Worm (Caenorhabditis elegans) whole organism, young adult: Measurements from ENCODE around the gene rps-24.
A peak's percentile ranks its signal among the peaks of the same experiment; 100 is the strongest.

ENCODE experiments used
- F22D6.2 ChIP-seq: sonication (generic microtip); optimal IDR thresholded peaks from 2 replicates; lab custom pipeline; 2016; ENCODE audit warnings: mild to moderate bottlenecking, missing genetic modification characterization, missing compliant biosample characterization
- F23B12.7 ChIP-seq: sonication (generic microtip); optimal IDR thresholded peaks from 2 replicates; lab custom pipeline; 2017; ENCODE audit warnings: missing genetic modification characterization, mild to moderate bottlenecking, missing compliant biosample characterization, antibody characterized with exemption, moderate library complexity; ENCODE audit not compliant: insufficient read depth
- F33H1.4 ChIP-seq: fragments of 200-800 bp; sonication (Bioruptor generic); IDR thresholded peaks from 2 replicates; pipeline ENCODE4 v1.3.6; 2022; ENCODE audit warnings: missing genetic modification reagents, missing genetic modification characterization, missing compliant biosample characterization
- F39B2.1 ChIP-seq: fragments of 200-800 bp; sonication (Bioruptor generic); IDR thresholded peaks from 2 replicates; pipeline ENCODE4 v1.3.6; 2022; ENCODE audit warnings: missing genetic modification reagents, missing genetic modification characterization, missing compliant biosample characterization
- F57C9.4 ChIP-seq: sonication (generic microtip); optimal IDR thresholded peaks from 2 replicates; lab custom pipeline; 2017; ENCODE audit warnings: mild to moderate bottlenecking, missing genetic modification characterization, missing compliant biosample characterization
- T07F8.4 ChIP-seq: sonication (generic microtip); optimal IDR thresholded peaks from 2 replicates; lab custom pipeline; 2016; ENCODE audit warnings: mild to moderate bottlenecking, missing genetic modification characterization, moderate library complexity, missing compliant biosample characterization
- T26A5.8 ChIP-seq: sonication (generic microtip); optimal IDR thresholded peaks from 2 replicates; lab custom pipeline; 2016; ENCODE audit warnings: missing genetic modification characterization, missing compliant biosample characterization
- ama-1 ChIP-seq, 3 experiments: fragments of 150-350 bp in 1 of 3; sonication (generic microtip) in 2 of 3; optimal IDR thresholded peaks; 2 replicates each; lab custom pipeline; 2014 to 2018; ENCODE audit warnings: missing biosample characterization in 2 of 3, missing genetic modification characterization in 2 of 3, missing genetic modification reagents in 2 of 3
- aptf-2 ChIP-seq: fragments of 200-800 bp; sonication (Bioruptor generic); conservative IDR thresholded peaks from 2 replicates; pipeline ENCODE4 v1.3.6; 2022; ENCODE audit warnings: missing genetic modification reagents, missing genetic modification characterization, missing compliant biosample characterization
- atf-7 ChIP-seq: sonication (generic microtip); optimal IDR thresholded peaks from 2 replicates; lab custom pipeline; 2017; ENCODE audit warnings: mild to moderate bottlenecking, missing genetic modification characterization, missing compliant biosample characterization
- athp-1 ChIP-seq: sonication (generic microtip); optimal IDR thresholded peaks from 2 replicates; lab custom pipeline; 2017; ENCODE audit warnings: mild to moderate bottlenecking, missing genetic modification characterization, missing compliant biosample characterization
- bed-2 ChIP-seq: fragments of 200-800 bp; sonication (Bioruptor generic); IDR thresholded peaks from 2 replicates; pipeline ENCODE4 v1.3.6; 2022; ENCODE audit warnings: missing genetic modification reagents, missing genetic modification characterization, missing compliant biosample characterization
- ccch-3 ChIP-seq: fragments of 200-800 bp; sonication (Bioruptor generic); optimal IDR thresholded peaks from 2 replicates; lab custom pipeline; 2018; ENCODE audit warnings: mild to moderate bottlenecking, missing genetic modification characterization, missing compliant biosample characterization
- ceh-100 ChIP-seq: fragments of 200-800 bp; sonication (Bioruptor generic); IDR thresholded peaks from 2 replicates; pipeline ENCODE4 v1.3.6; 2022; ENCODE audit warnings: missing genetic modification reagents, missing genetic modification characterization, missing compliant biosample characterization
- ceh-79 ChIP-seq: sonication (generic microtip); optimal IDR thresholded peaks from 2 replicates; lab custom pipeline; 2017; ENCODE audit warnings: mild to moderate bottlenecking, missing genetic modification characterization, missing compliant biosample characterization
- egl-18 ChIP-seq: fragments of 200-800 bp; sonication (Bioruptor generic); IDR thresholded peaks from 2 replicates; pipeline ENCODE4 v1.3.6; 2022; ENCODE audit warnings: missing genetic modification reagents, missing genetic modification characterization, missing compliant biosample characterization
- ekl-4 ChIP-seq: fragments of 200-800 bp; sonication (Bioruptor generic); IDR thresholded peaks from 2 replicates; pipeline ENCODE4 v1.3.6; 2022; ENCODE audit warnings: missing genetic modification reagents, missing genetic modification characterization, missing compliant biosample characterization
- ets-4 ChIP-seq: fragments of 200-800 bp; sonication (Bioruptor generic); optimal IDR thresholded peaks from 2 replicates; lab custom pipeline; 2018; ENCODE audit warnings: mild to moderate bottlenecking, missing genetic modification characterization, missing compliant biosample characterization
- him-1 ChIP-seq: sonication (generic microtip); optimal IDR thresholded peaks from 2 replicates; lab custom pipeline; 2016; ENCODE audit warnings: missing genotype, missing genetic modification reagents, missing genetic modification characterization, missing compliant biosample characterization
- hmg-1.2 ChIP-seq: fragments of 200-800 bp; sonication (Bioruptor generic); IDR thresholded peaks from 2 replicates; pipeline ENCODE4 v1.3.6; 2022; ENCODE audit warnings: missing genetic modification reagents, missing genetic modification characterization, missing compliant biosample characterization
- hrde-1 ChIP-seq: sonication (generic microtip); optimal IDR thresholded peaks from 2 replicates; lab custom pipeline; 2016; ENCODE audit warnings: missing genetic modification characterization, mild to moderate bottlenecking, missing compliant biosample characterization, moderate library complexity, missing genotype, missing genetic modification reagents, borderline replicate concordance
- hsf-1 ChIP-seq: fragments of 200-800 bp; sonication (Bioruptor generic); IDR thresholded peaks from 2 replicates; pipeline ENCODE4 v1.3.6; 2022; ENCODE audit warnings: missing genetic modification reagents, missing genetic modification characterization, missing compliant biosample characterization
- let-607 ChIP-seq, 2 experiments: fragments of 200-800 bp in 1 of 2; sonication (Bioruptor generic) in 1 of 2; sonication (generic microtip) in 1 of 2; optimal IDR thresholded peaks; 2 replicates each; lab custom pipeline; 2016 to 2018; ENCODE audit warnings: mild to moderate bottlenecking in 2 of 2, missing compliant biosample characterization in 2 of 2, missing genetic modification characterization in 2 of 2, moderate library complexity in 2 of 2, missing genotype in 1 of 2
- lin-40 ChIP-seq: sonication (generic microtip); optimal IDR thresholded peaks from 2 replicates; lab custom pipeline; 2016; ENCODE audit warnings: missing genetic modification characterization, mild to moderate bottlenecking, missing compliant biosample characterization, missing genotype, missing genetic modification reagents
- lsy-27 ChIP-seq: sonication (generic microtip); optimal IDR thresholded peaks from 2 replicates; lab custom pipeline; 2017; ENCODE audit warnings: missing genetic modification characterization, mild to moderate bottlenecking, missing compliant biosample characterization, antibody characterized with exemption, missing genotype, borderline replicate concordance; ENCODE audit not compliant: insufficient read depth
- madf-3 ChIP-seq: fragments of 200-800 bp; sonication (Bioruptor generic); IDR thresholded peaks from 2 replicates; pipeline ENCODE4 v1.3.6; 2022; ENCODE audit warnings: missing genetic modification reagents, missing genetic modification characterization, missing compliant biosample characterization
- mcd-1 ChIP-seq: fragments of 200-800 bp; sonication (Bioruptor generic); IDR thresholded peaks from 2 replicates; pipeline ENCODE4 v1.3.6; 2022; ENCODE audit warnings: missing genetic modification reagents, missing genetic modification characterization, missing compliant biosample characterization
- mes-4 ChIP-seq: sonication (generic microtip); optimal IDR thresholded peaks from 2 replicates; lab custom pipeline; 2016; ENCODE audit warnings: missing genotype, missing genetic modification characterization, missing compliant biosample characterization
- nfya-1 ChIP-seq: sonication (generic microtip); optimal IDR thresholded peaks from 2 replicates; lab custom pipeline; 2017; ENCODE audit warnings: antibody characterized with exemption, missing compliant biosample characterization, missing genetic modification characterization, borderline replicate concordance; ENCODE audit not compliant: insufficient read depth
- nfya-2 ChIP-seq: fragments of 200-800 bp; sonication (Bioruptor generic); IDR thresholded peaks from 2 replicates; pipeline ENCODE4 v1.3.6; 2022; ENCODE audit warnings: missing genetic modification reagents, missing genetic modification characterization, missing compliant biosample characterization
- nfyb-1 ChIP-seq: fragments of 200-800 bp; sonication (Bioruptor generic); IDR thresholded peaks from 2 replicates; pipeline ENCODE4 v1.3.6; 2022; ENCODE audit warnings: missing genetic modification reagents, missing genetic modification characterization, missing compliant biosample characterization
- nhr-120 ChIP-seq: fragments of 200-800 bp; sonication (Bioruptor generic); IDR thresholded peaks from 2 replicates; pipeline ENCODE4 v1.3.6; 2022; ENCODE audit warnings: missing genetic modification characterization, missing compliant biosample characterization
- nhr-179 ChIP-seq: sonication (generic microtip); optimal IDR thresholded peaks from 2 replicates; lab custom pipeline; 2016; ENCODE audit warnings: mild to moderate bottlenecking, missing genetic modification characterization, missing compliant biosample characterization
- pha-4 ChIP-seq: fragments of 150-350 bp; sonication (generic microtip); optimal IDR thresholded peaks from 2 replicates; lab custom pipeline; 2014; ENCODE audit warnings: missing biosample characterization, missing genetic modification reagents, missing genetic modification characterization
- rcor-1 ChIP-seq: fragments of 200-800 bp; sonication (Bioruptor generic); IDR thresholded peaks from 2 replicates; pipeline ENCODE4 v1.3.6; 2022; ENCODE audit warnings: missing genetic modification reagents, missing genetic modification characterization, missing compliant biosample characterization
- rpc-1 ChIP-seq, 2 experiments: fragments of 150-350 bp in 1 of 2; sonication (generic microtip) in 1 of 2; optimal IDR thresholded peaks; 2 replicates each; lab custom pipeline; 2014 to 2018; ENCODE audit warnings: missing biosample characterization in 1 of 2, missing genetic modification characterization in 1 of 2, missing genetic modification reagents in 1 of 2, missing genotype in 1 of 2
- sdz-38 ChIP-seq: sonication (generic microtip); optimal IDR thresholded peaks from 2 replicates; lab custom pipeline; 2016; ENCODE audit warnings: missing genotype, missing genetic modification characterization, missing compliant biosample characterization
- sea-2 ChIP-seq: fragments of 200-800 bp; sonication (Bioruptor generic); IDR thresholded peaks from 2 replicates; pipeline ENCODE4 v1.3.6; 2022; ENCODE audit warnings: missing genetic modification characterization, missing compliant biosample characterization
- snpc-3.4 ChIP-seq: sonication (generic microtip); optimal IDR thresholded peaks from 2 replicates; lab custom pipeline; 2017; ENCODE audit warnings: missing genetic modification characterization, mild to moderate bottlenecking, missing compliant biosample characterization, antibody characterized with exemption, moderate library complexity, missing genotype, missing genetic modification reagents
- somi-1 ChIP-seq: fragments of 200-800 bp; sonication (Bioruptor generic); optimal IDR thresholded peaks from 2 replicates; lab custom pipeline; 2018; ENCODE audit warnings: mild to moderate bottlenecking, missing genetic modification characterization, missing compliant biosample characterization
- sptf-2 ChIP-seq: fragments of 200-800 bp; sonication (Bioruptor generic); optimal IDR thresholded peaks from 2 replicates; lab custom pipeline; 2018; ENCODE audit warnings: mild to moderate bottlenecking, missing genetic modification characterization, missing compliant biosample characterization
- tlf-1 ChIP-seq: fragments of 200-800 bp; sonication (Bioruptor generic); optimal IDR thresholded peaks from 2 replicates; lab custom pipeline; 2018; ENCODE audit warnings: mild to moderate bottlenecking, missing genetic modification characterization, missing compliant biosample characterization
- xnd-1 ChIP-seq: sonication (generic microtip); optimal IDR thresholded peaks from 2 replicates; lab custom pipeline; 2016; ENCODE audit warnings: missing genotype, missing genetic modification reagents, missing genetic modification characterization, missing compliant biosample characterization
- zim-3 ChIP-seq: sonication (generic microtip); optimal IDR thresholded peaks from 2 replicates; lab custom pipeline; 2017; ENCODE audit warnings: mild to moderate bottlenecking, missing genetic modification characterization, moderate library complexity, missing compliant biosample characterization
- ztf-3 ChIP-seq: fragments of 200-800 bp; sonication (Bioruptor generic); optimal IDR thresholded peaks from 2 replicates; lab custom pipeline; 2018; ENCODE audit warnings: mild to moderate bottlenecking, missing genetic modification characterization, missing compliant biosample characterization
- ztf-6 ChIP-seq: fragments of 200-800 bp; sonication (Bioruptor generic); IDR thresholded peaks from 2 replicates; pipeline ENCODE4 v1.3.6; 2022; ENCODE audit warnings: missing genetic modification reagents, missing genetic modification characterization, missing compliant biosample characterization

rps-24 gene

ce11 chrIV:427100-427908 lies 41.6 kb downstream of the rps-24 start:
- TF ChIP-seq sptf-2 (GFP tag; lab: Kevin White, UChicago) (no peak), ekl-4 (GFP tag; lab: Robert Waterston, UW) (peak; percentile 67; the same call in 1 of the 2 replicates), ccch-3 (GFP tag; lab: Kevin White, UChicago) (no peak), rcor-1 (GFP tag; lab: Robert Waterston, UW) (peak; percentile 68), athp-1 (tag; lab: Kevin White, UChicago) (peak; percentile 17), lin-40 (tag; lab: Kevin White, UChicago) (no peak), ztf-3 (GFP tag; lab: Kevin White, UChicago) (no peak), xnd-1 (tag; lab: Kevin White, UChicago) (no peak), zim-3 (tag; lab: Kevin White, UChicago) (peak; percentile 69), ceh-79 (tag; lab: Kevin White, UChicago) (no peak), let-607 (tag; optimal IDR thresholded peaks at IDR 0.05; lab: Kevin White, UChicago) (no peak), hrde-1 (tag; lab: Kevin White, UChicago) (peak; percentile 77), egl-18 (no peak), F23B12.7 (no peak), F39B2.1 (GFP tag; lab: Robert Waterston, UW) (peak; percentile 83), nfyb-1 (0 out of 2 replicates have a peak, but pooled peaks have one; percentile 22), somi-1 (GFP tag; lab: Kevin White, UChicago) (no peak), ets-4 (GFP tag; lab: Kevin White, UChicago) (no peak), nfya-2 (GFP tag; lab: Robert Waterston, UW) (peak; percentile 59; the same call in 1 of the 2 replicates), atf-7 (tag; lab: Kevin White, UChicago) (peak; percentile 17), sdz-38 (tag; lab: Kevin White, UChicago) (no peak), mcd-1 (GFP tag; lab: Robert Waterston, UW) (peak; percentile 8; the same call in 1 of the 2 replicates), pha-4 (tag; lab: Kevin White, UChicago) (no peak), tlf-1 (GFP tag; lab: Kevin White, UChicago) (peak; percentile 50), ama-1 (optimal IDR thresholded peaks at IDR 0.05; lab: Kevin White, UChicago) (no peak), ama-1 (GFP tag; optimal IDR thresholded peaks at IDR 0.05; lab: Kevin White, UChicago) (peak; percentile 34 to 83), hmg-1.2 (GFP tag; lab: Robert Waterston, UW) (no peak; the same call in 1 of the 2 replicates), bed-2 (no peak), aptf-2 (no peak), him-1 (tag; lab: Kevin White, UChicago) (no peak), ztf-6 (GFP tag; lab: Robert Waterston, UW) (no peak), nhr-179 (no peak), nfya-1 (tag; lab: Kevin White, UChicago) (no peak), hsf-1 (peak; percentile 66), T26A5.8 (tag; lab: Kevin White, UChicago) (no peak), rpc-1 (optimal IDR thresholded peaks at IDR 0.05; lab: Kevin White, UChicago) (no peak), rpc-1 (tag; optimal IDR thresholded peaks at IDR 0.05; lab: Kevin White, UChicago) (no peak), F57C9.4 (tag; lab: Kevin White, UChicago) (peak; percentile 16), lsy-27 (no peak), madf-3 (GFP tag; lab: Robert Waterston, UW) (peak; percentile 66; the same call in 1 of the 2 replicates), F33H1.4 (GFP tag; lab: Robert Waterston, UW) (no peak; the same call in 1 of the 2 replicates), nhr-120 (no peak), mes-4 (no peak), ceh-100 (no peak), snpc-3.4 (peak; percentile 54), sea-2 (GFP tag; lab: Robert Waterston, UW) (no peak), F22D6.2 (tag; lab: Kevin White, UChicago) (no peak), T07F8.4 (tag; lab: Kevin White, UChicago) (no peak)
